Worm (Caenorhabditis elegans) whole organism, L1 larva: ENCODE data around the gene W02D7.4.

Experiments used
- Y116A8C.19 ChIP-seq: sonication (generic microtip); optimal IDR thresholded peaks from 2 replicates; lab custom pipeline; 2016; ENCODE audit warnings: missing compliant biosample characterization, missing genetic modification characterization, borderline replicate concordance
- ceh-82 ChIP-seq, 3 experiments: fragments of 150-350 bp in 1 of 3; sonication (generic microtip) in 2 of 3; optimal IDR thresholded peaks; 2 replicates each; lab custom pipeline; 2014 to 2017; ENCODE audit warnings: missing biosample characterization in 3 of 3, missing genetic modification characterization in 3 of 3
- isw-1 ChIP-seq: fragments of 200-800 bp; sonication (Bioruptor generic); IDR thresholded peaks from 2 replicates; pipeline ENCODE4 v1.3.6; 2022; ENCODE audit warnings: missing genetic modification characterization, missing compliant biosample characterization
- ztf-11 ChIP-seq, 2 experiments: sonication (generic microtip); optimal IDR thresholded peaks; 2 replicates each; lab custom pipeline; 2016 to 2017; ENCODE audit warnings: missing genetic modification characterization in 2 of 2, missing biosample characterization in 1 of 2, missing compliant biosample characterization in 1 of 2

- TF ChIP-seq Y116A8C.19 (tag; lab: Kevin White, UChicago) (no peak), isw-1 (GFP tag; lab: Robert Waterston, UW) (no peak), ceh-82 (tag; optimal IDR thresholded peaks at IDR 0.05; lab: Kevin White, UChicago) (no peak), ztf-11 (tag; optimal IDR thresholded peaks at IDR 0.05; lab: Kevin White, UChicago) (no peak)
These were observed 26.0 kb downstream of the W02D7.4 start for ce11 chrV:8271395-8271794.
